Worm (Caenorhabditis elegans) whole organism, L3 larva: ENCODE measurements around the gene M151.2.
A peak's percentile ranks its signal among the peaks of the same experiment; 100 is the strongest.

Source experiments
- ceh-28 ChIP-seq: fragments of 150-350 bp; optimal IDR thresholded peaks from 2 replicates; lab custom pipeline; 2014; ENCODE audit warnings: missing biosample characterization, missing genetic modification reagents, missing genetic modification characterization
- elt-1 ChIP-seq: fragments of 150-350 bp; optimal IDR thresholded peaks from 2 replicates; lab custom pipeline; 2014; ENCODE audit warnings: missing biosample characterization, missing genetic modification characterization
- elt-2 ChIP-seq: sonication (generic microtip); optimal IDR thresholded peaks from 2 replicates; lab custom pipeline; 2016; ENCODE audit warnings: missing genetic modification reagents, mild to moderate bottlenecking, missing genetic modification characterization, missing compliant biosample characterization
- pqm-1 ChIP-seq: fragments of 150-350 bp; optimal IDR thresholded peaks from 2 replicates; lab custom pipeline; 2017; ENCODE audit warnings: missing biosample characterization, missing genetic modification characterization, inconsistent platforms

The M151.2 gene

ce11 chrII:3684487-3685067 is 53.7 kb downstream of the M151.2 start:
- TF ChIP-seq elt-2 (tag; lab: Kevin White, UChicago) = peak; percentile 87
- peak; percentile 83 for TF ChIP-seq ceh-28 (tag; lab: Kevin White, UChicago)
- peak; percentile 46 for TF ChIP-seq pqm-1 (tag; lab: Kevin White, UChicago)
- no peak for TF ChIP-seq elt-1
